Fruit fly (Drosophila melanogaster) whole organism, wandering third instar larva: Measurements from ENCODE around the gene CG15167.

Experiments
- Abd-B ChIP-seq: fragments of >200 bp; optimal IDR thresholded peaks from 2 replicates; lab custom pipeline; 2017; ENCODE audit warnings: missing biosample characterization, missing genetic modification characterization
- CG32264 ChIP-seq: fragments of 200-800 bp; sonication (Bioruptor generic); optimal IDR thresholded peaks from 2 replicates; lab custom pipeline; 2016; ENCODE audit warnings: missing biosample characterization, missing genetic modification characterization
- CG9705 ChIP-seq: fragments of 200-800 bp; sonication (Bioruptor generic); optimal IDR thresholded peaks from 2 replicates; lab custom pipeline; 2018; ENCODE audit warnings: missing biosample characterization, mild to moderate bottlenecking, missing genetic modification characterization
- CrebA ChIP-seq: fragments of 200-800 bp; sonication (Bioruptor generic); optimal IDR thresholded peaks from 2 replicates; lab custom pipeline; 2016; ENCODE audit warnings: missing biosample characterization, mild to moderate bottlenecking, missing genetic modification characterization, borderline replicate concordance
- Dfd ChIP-seq: fragments of >200 bp; optimal IDR thresholded peaks from 2 replicates; lab custom pipeline; 2017; ENCODE audit warnings: missing biosample characterization, missing genetic modification characterization
- Dif ChIP-seq: fragments of 200-275, 200-300 bp; sonication (Bioruptor generic); optimal IDR thresholded peaks from 2 replicates; lab custom pipeline; 2018; ENCODE audit warnings: missing biosample characterization, missing genetic modification characterization; ENCODE audit not compliant: partially characterized antibody
- GATAd ChIP-seq: sonication (Bioruptor generic); optimal IDR thresholded peaks from 2 replicates; lab custom pipeline; 2016; ENCODE audit warnings: missing biosample characterization, missing genetic modification characterization
- HLH106 ChIP-seq: fragments of 200-800 bp; optimal IDR thresholded peaks from 3 replicates; lab custom pipeline; 2019; ENCODE audit warnings: missing biosample characterization, mild to moderate bottlenecking, missing genetic modification characterization, moderate library complexity
- Hnf4 ChIP-seq: fragments of 200-800 bp; sonication (Bioruptor generic); optimal IDR thresholded peaks from 2 replicates; lab custom pipeline; 2016; ENCODE audit warnings: missing biosample characterization, mild to moderate bottlenecking, missing genetic modification characterization
- Hr78 ChIP-seq: fragments of >200 bp; optimal IDR thresholded peaks from 2 replicates; lab custom pipeline; 2017; ENCODE audit warnings: missing biosample characterization, missing genetic modification characterization
- Hr83 ChIP-seq: fragments of 200-300 bp; sonication (Bioruptor generic); optimal IDR thresholded peaks from 2 replicates; lab custom pipeline; 2016; ENCODE audit warnings: missing biosample characterization, mild to moderate bottlenecking, missing genetic modification characterization, moderate library complexity; ENCODE audit not compliant: poor library complexity, severe bottlenecking
- Jra ChIP-seq: sonication (Bioruptor generic); optimal IDR thresholded peaks from 2 replicates; lab custom pipeline; 2016; ENCODE audit warnings: missing biosample characterization, missing genetic modification characterization
- Mio ChIP-seq: sonication (Bioruptor generic); optimal IDR thresholded peaks from 2 replicates; lab custom pipeline; 2016; ENCODE audit warnings: missing biosample characterization, missing genetic modification characterization
- Myc ChIP-seq: fragments of >200 bp; optimal IDR thresholded peaks from 2 replicates; lab custom pipeline; 2017
- N ChIP-seq: fragments of >200 bp; optimal IDR thresholded peaks from 2 replicates; lab custom pipeline; 2018; ENCODE audit warnings: missing biosample characterization, missing external identifiers, missing genetic modification characterization
- OdsH ChIP-seq: fragments of 200-800 bp; sonication (Bioruptor generic); optimal IDR thresholded peaks from 2 replicates; lab custom pipeline; 2016; ENCODE audit warnings: missing biosample characterization, mild to moderate bottlenecking, missing genetic modification characterization
- Rel ChIP-seq, 2 experiments: fragments of 200-800 bp; sonication (Bioruptor generic) in 1 of 2; optimal IDR thresholded peaks; 2 replicates in 1 of 2; 3 replicates in 1 of 2; lab custom pipeline; 2016 to 2019; ENCODE audit warnings: mild to moderate bottlenecking in 2 of 2, missing biosample characterization in 2 of 2, missing genetic modification characterization in 2 of 2, moderate library complexity in 1 of 2
- Sp1 ChIP-seq: fragments of 200-800 bp; sonication (Bioruptor generic); optimal IDR thresholded peaks from 3 replicates; lab custom pipeline; 2019; ENCODE audit warnings: missing biosample characterization, mild to moderate bottlenecking, missing genetic modification characterization, moderate library complexity
- Vsx2 ChIP-seq: fragments of 200-300, 225-300 bp; sonication (Bioruptor generic); optimal IDR thresholded peaks from 2 replicates; lab custom pipeline; 2018; ENCODE audit warnings: missing biosample characterization, missing genetic modification characterization; ENCODE audit not compliant: partially characterized antibody
- br ChIP-seq: fragments of 200-800 bp; sonication (Bioruptor generic); optimal IDR thresholded peaks from 2 replicates; lab custom pipeline; 2016; ENCODE audit warnings: missing biosample characterization, missing genetic modification characterization
- brk ChIP-seq: fragments of 200-800 bp; sonication (Bioruptor generic); optimal IDR thresholded peaks from 2 replicates; lab custom pipeline; 2016; ENCODE audit warnings: missing biosample characterization, mild to moderate bottlenecking, missing genetic modification characterization
- dl ChIP-seq, 2 experiments: fragments of 175-275, 200-275 bp in 1 of 2; fragments of 200-275 bp in 1 of 2; sonication (Bioruptor generic); optimal IDR thresholded peaks; lab custom pipeline; 2018; ENCODE audit warnings: mild to moderate bottlenecking in 2 of 2, missing biosample characterization in 2 of 2, missing genetic modification characterization in 2 of 2, moderate library complexity in 2 of 2; ENCODE audit not compliant: partially characterized antibody in 2 of 2, insufficient read depth in 1 of 2
- dmrt93B ChIP-seq: fragments of 200-800 bp; sonication (Bioruptor generic); optimal IDR thresholded peaks from 2 replicates; lab custom pipeline; 2018; ENCODE audit warnings: missing biosample characterization, mild to moderate bottlenecking, missing genetic modification characterization
- dsf ChIP-seq: sonication (Bioruptor generic); optimal IDR thresholded peaks from 2 replicates; lab custom pipeline; 2016; ENCODE audit warnings: missing biosample characterization, missing genetic modification characterization, borderline replicate concordance
- ey ChIP-seq: fragments of 200-800 bp; sonication (Bioruptor generic); optimal IDR thresholded peaks from 2 replicates; lab custom pipeline; 2016; ENCODE audit warnings: missing biosample characterization, missing genetic modification characterization
- foxo ChIP-seq, 2 experiments: fragments of 200-800 bp; sonication (Bioruptor generic); optimal IDR thresholded peaks; 2 replicates in 1 of 2; 3 replicates in 1 of 2; lab custom pipeline; 2016 to 2017; ENCODE audit warnings: missing biosample characterization in 2 of 2, missing genetic modification characterization in 2 of 2
- fru ChIP-seq: fragments of 200-800 bp; sonication (Bioruptor generic); optimal IDR thresholded peaks from 3 replicates; lab custom pipeline; 2016; ENCODE audit warnings: missing biosample characterization, mild to moderate bottlenecking, missing genetic modification characterization
- h ChIP-seq: fragments of 200-800 bp; sonication (Bioruptor generic); optimal IDR thresholded peaks from 3 replicates; lab custom pipeline; 2016; ENCODE audit warnings: missing biosample characterization, mild to moderate bottlenecking, missing genetic modification characterization
- jim ChIP-seq: fragments of 175-275, 200-325 bp; sonication (Bioruptor generic); optimal IDR thresholded peaks from 2 replicates; lab custom pipeline; 2016; ENCODE audit warnings: missing biosample characterization, mild to moderate bottlenecking, missing genetic modification characterization
- lola ChIP-seq: fragments of >200 bp; optimal IDR thresholded peaks from 2 replicates; lab custom pipeline; 2017; ENCODE audit warnings: missing biosample characterization, missing genetic modification characterization
- pan ChIP-seq: fragments of >200 bp; optimal IDR thresholded peaks from 2 replicates; lab custom pipeline; 2017
- psq ChIP-seq: fragments of 200-800 bp; sonication (Bioruptor generic); optimal IDR thresholded peaks from 3 replicates; lab custom pipeline; 2017; ENCODE audit warnings: missing biosample characterization, mild to moderate bottlenecking, missing genetic modification characterization, moderate library complexity
- rgr ChIP-seq: fragments of 200-800 bp; sonication (Bioruptor generic); optimal IDR thresholded peaks from 3 replicates; lab custom pipeline; 2016; ENCODE audit warnings: missing biosample characterization, mild to moderate bottlenecking, missing genetic modification characterization
- sage ChIP-seq: fragments of 200-800 bp; sonication (Bioruptor generic); optimal IDR thresholded peaks from 2 replicates; lab custom pipeline; 2016; ENCODE audit warnings: missing biosample characterization, mild to moderate bottlenecking, missing genetic modification characterization
- sv ChIP-seq: fragments of 200-800 bp; sonication (Bioruptor generic); optimal IDR thresholded peaks from 3 replicates; lab custom pipeline; 2016; ENCODE audit warnings: missing biosample characterization, missing genetic modification characterization
- tai ChIP-seq: sonication (Bioruptor generic); optimal IDR thresholded peaks from 2 replicates; lab custom pipeline; 2016; ENCODE audit warnings: missing biosample characterization, missing genetic modification characterization
- usp ChIP-seq: fragments of >200 bp; optimal IDR thresholded peaks from 2 replicates; lab custom pipeline; 2017; ENCODE audit warnings: missing biosample characterization, missing genetic modification characterization
- woc ChIP-seq: sonication (Bioruptor generic); optimal IDR thresholded peaks from 2 replicates; lab custom pipeline; 2016; ENCODE audit warnings: missing biosample characterization, mild to moderate bottlenecking, missing genetic modification characterization

CG15167 gene

dm6 chr2L:18695404-18695804 lies 44.8 kb upstream of the CG15167 start, which contains the start of the genes CG10383 and CG10338:
Gene CG10383 (minus strand): TSS chr2L:18695602.
Gene CG10338 (plus strand): TSS chr2L:18695664.
- TF ChIP-seq Hr83 (GFP tag; lab: Kevin White, UChicago) (peak; percentile 92), h (peak; percentile 93), Dif (GFP tag; lab: Kevin White, UChicago) (no peak), psq (GFP tag; lab: Kevin White, UChicago) (peak; percentile 82), rgr (GFP tag; lab: Kevin White, UChicago) (peak; percentile 93), lola (peak; percentile 58), brk (GFP tag; lab: Kevin White, UChicago) (no peak), sage (GFP tag; lab: Kevin White, UChicago) (peak; percentile 69), ey (GFP tag; lab: Kevin White, UChicago) (peak; percentile 91), Hr78 (GFP tag; lab: Kevin White, UChicago) (no peak), OdsH (GFP tag; lab: Kevin White, UChicago) (peak; percentile 87), Myc (peak; percentile 81), Jra (peak; percentile 92), woc (GFP tag; lab: Kevin White, UChicago) (peak; percentile 72), CG9705 (GFP tag; lab: Kevin White, UChicago) (peak; percentile 63), fru (GFP tag; lab: Kevin White, UChicago) (peak; percentile 90), dmrt93B (peak; percentile 72), pan (lab: Kevin White, UChicago) (no peak), Rel (GFP tag; optimal IDR thresholded peaks at IDR 0.05; lab: Kevin White, UChicago) (no peak), Rel (tag; optimal IDR thresholded peaks at IDR 0.05; lab: Kevin White, UChicago) (peak; percentile 75), CrebA (GFP tag; lab: Kevin White, UChicago) (no peak), Sp1 (GFP tag; lab: Kevin White, UChicago) (peak; percentile 79), Vsx2 (GFP tag; lab: Kevin White, UChicago) (no peak), foxo (GFP tag; optimal IDR thresholded peaks at IDR 0.05; lab: Kevin White, UChicago) (peak in 1 of 2 experiments; percentile 95), Hnf4 (GFP tag; lab: Kevin White, UChicago) (peak; percentile 94), dsf (GFP tag; lab: Kevin White, UChicago) (no peak), GATAd (peak; percentile 90), N (GFP tag; lab: Kevin White, UChicago) (no peak), jim (GFP tag; lab: Kevin White, UChicago) (peak; percentile 65), HLH106 (peak; percentile 84), Abd-B (no peak), tai (GFP tag; lab: Kevin White, UChicago) (no peak), sv (GFP tag; lab: Kevin White, UChicago) (peak; percentile 71), Dfd (no peak), dl (GFP tag; optimal IDR thresholded peaks at IDR 0.05; lab: Kevin White, UChicago; ENCODE audit: insufficient read depth in 1 of 2, partially characterized antibody in 2 of 2) (no peak), usp (GFP tag; lab: Kevin White, UChicago) (no peak), CG32264 (GFP tag; lab: Kevin White, UChicago) (peak; percentile 76), br (GFP tag; lab: Kevin White, UChicago) (peak; percentile 88), Mio (peak; percentile 70)

- peak; percentile 3 for TF ChIP-seq sage (GFP tag; lab: Kevin White, UChicago)
- TF ChIP-seq h: peak; percentile 3
- TF ChIP-seq Dfd: no peak
- TF ChIP-seq Myc: peak; percentile 36
- TF ChIP-seq, all 38 proteins: peak for 3
Measured at dm6 chr2L:18698559-18699130, 41.5 kb upstream of the CG15167 start, which contains the start of gene CG10341. Gene CG10341 (plus strand): TSS chr2L:18698714.
